Fruit fly (Drosophila melanogaster): ENCODE measurements around the gene CG7333.

dm6 chr3R:19598855-19599254 is 1.6 kb upstream of the CG7333 start, which contains the start of gene Cpr92A:
- TF ChIP-seq psq (optimal IDR thresholded peaks at IDR 0.05) (no peak), CG8478 (optimal IDR thresholded peaks at IDR 0.05) (no peak), usp (GFP tag; optimal IDR thresholded peaks at IDR 0.05) (no peak), EcR (GFP tag; optimal IDR thresholded peaks at IDR 0.05) (no peak), pan (optimal IDR thresholded peaks at IDR 0.05) (no peak), Dll (optimal IDR thresholded peaks at IDR 0.05) (no peak)

Data from whole organism.